Worm (Caenorhabditis elegans) whole organism, L4/young adult: ENCODE measurements around the gene F08G2.4.

ENCODE experiments used
- W03F9.2 ChIP-seq: fragments of 150-350 bp; optimal IDR thresholded peaks from 2 replicates; lab custom pipeline; 2014; ENCODE audit warnings: missing biosample characterization, missing genetic modification characterization
- dao-5 ChIP-seq: sonication (generic microtip); optimal IDR thresholded peaks from 2 replicates; lab custom pipeline; 2016; ENCODE audit warnings: missing genotype, missing genetic modification characterization, moderate library complexity, missing compliant biosample characterization
- him-1 ChIP-seq: sonication (generic microtip); optimal IDR thresholded peaks from 2 replicates; lab custom pipeline; 2016; ENCODE audit warnings: missing genotype, missing genetic modification reagents, missing genetic modification characterization, missing compliant biosample characterization

ce11 chrII:13813950-13814349, 16.5 kb upstream of the F08G2.4 start:
- TF ChIP-seq dao-5 (tag; lab: Kevin White, UChicago) (no peak), him-1 (tag; lab: Kevin White, UChicago) (no peak), W03F9.2 (tag; lab: Kevin White, UChicago) (no peak)
